Fruit fly (Drosophila melanogaster): Measurements from ENCODE around the gene Eip75B.

Gene Eip75B

DNA sequence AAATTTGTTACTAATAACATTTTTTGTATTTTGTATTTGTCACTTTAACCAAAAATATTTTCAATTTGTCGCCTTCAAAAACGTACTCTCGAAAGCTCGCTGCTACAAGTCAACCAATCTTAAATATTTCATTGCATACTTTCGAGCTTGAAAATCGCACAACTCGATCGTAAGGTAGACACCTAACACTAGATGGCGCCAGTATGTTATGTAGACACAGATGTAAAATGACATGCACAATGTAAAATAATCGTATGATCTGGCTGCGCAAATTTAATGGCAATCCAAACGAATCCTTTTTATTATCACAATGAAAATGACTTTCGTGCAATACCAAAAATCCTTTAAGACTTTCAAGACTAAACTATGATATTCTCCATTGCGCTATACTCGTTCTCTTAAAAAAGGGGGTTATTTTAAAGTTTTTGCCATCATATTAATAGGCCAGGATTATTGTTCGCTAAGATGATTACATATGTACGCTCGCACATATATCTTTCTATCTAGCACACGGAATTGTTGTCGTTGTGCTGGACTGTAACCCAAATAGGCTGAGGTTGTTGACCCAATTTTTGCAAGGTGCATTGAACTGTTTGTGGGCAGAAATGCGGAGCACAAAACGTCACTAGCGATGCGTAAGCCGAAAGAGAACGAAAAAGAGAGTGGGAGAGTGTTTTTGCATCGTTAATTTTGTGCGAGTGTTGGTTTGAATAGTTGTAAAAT, 76.2 kb downstream of the Eip75B start:
- TF ChIP-seq CG8478 (optimal IDR thresholded peaks at IDR 0.05) (no peak), CTCF (optimal IDR thresholded peaks at IDR 0.05) (peak; percentile 96 to 97)

DNA sequence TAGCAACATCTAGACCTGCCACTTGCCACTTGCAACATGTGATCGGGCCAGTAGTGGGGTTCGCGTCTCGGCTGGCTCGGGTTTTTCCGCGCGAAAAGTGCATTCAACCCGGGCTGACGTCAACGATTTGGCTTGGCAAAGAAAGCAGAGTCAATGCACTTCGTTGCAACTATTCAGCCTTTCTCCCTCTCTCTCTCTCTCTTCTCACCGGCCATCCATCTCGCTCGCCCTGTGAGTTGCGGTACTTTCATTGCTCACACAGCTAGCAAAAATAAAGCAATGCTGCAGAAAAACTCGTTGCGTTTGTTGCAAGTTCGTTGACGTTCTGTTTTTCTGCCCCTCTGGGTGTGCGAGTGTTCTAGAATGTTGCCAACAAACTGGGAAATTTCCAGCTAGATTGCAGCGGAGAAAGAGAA, 78.1 kb downstream of the Eip75B start:
- TF ChIP-seq CTCF (optimal IDR thresholded peaks at IDR 0.05) (peak; percentile 30 to 36), CG8478 (optimal IDR thresholded peaks at IDR 0.05) (no peak)

DNA sequence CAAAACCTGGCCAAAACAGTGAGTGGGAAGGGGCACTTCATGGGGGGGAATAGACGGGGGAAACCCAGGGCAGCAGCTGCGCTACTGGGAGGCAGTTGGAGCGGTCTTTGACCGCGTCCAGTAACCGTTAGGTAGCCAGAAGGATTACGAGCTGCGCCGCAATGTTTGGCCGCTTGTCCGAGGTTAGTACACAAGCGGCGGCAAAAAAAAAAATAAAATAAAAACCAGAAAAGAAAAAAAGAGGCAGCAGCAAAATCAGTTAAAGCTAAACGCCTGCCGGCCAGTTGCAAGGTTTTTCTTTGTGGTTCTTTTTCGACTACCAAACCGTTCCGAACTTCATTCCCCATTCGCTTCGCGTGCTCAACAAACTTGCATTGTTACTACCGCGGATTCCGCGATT, 79.4 kb downstream of the Eip75B start:
- TF ChIP-seq CG8478 (optimal IDR thresholded peaks at IDR 0.05) (no peak), CTCF (optimal IDR thresholded peaks at IDR 0.05) (no peak)

DNA sequence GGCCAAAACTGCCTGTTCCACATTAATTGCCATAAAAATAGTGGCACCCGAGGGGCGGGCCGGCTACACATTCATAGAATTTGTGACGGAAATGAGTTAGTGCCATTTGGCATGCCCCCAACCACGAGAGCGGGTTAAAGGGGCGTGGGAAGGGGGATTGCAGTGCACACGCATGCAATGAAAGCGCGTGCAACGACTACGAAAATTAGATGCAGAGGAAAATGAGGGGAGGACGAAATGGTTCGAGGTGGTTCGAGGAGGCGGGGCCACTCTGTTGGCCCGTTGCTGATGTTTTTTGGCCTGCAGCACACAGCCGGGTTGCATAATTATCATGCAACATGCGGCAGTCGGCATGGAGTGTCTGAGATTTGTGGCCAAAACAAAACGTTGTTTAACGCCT, 80.5 kb downstream of the Eip75B start:
- TF ChIP-seq CG8478 (optimal IDR thresholded peaks at IDR 0.05) (no peak), CTCF (optimal IDR thresholded peaks at IDR 0.05) (no peak)

DNA sequence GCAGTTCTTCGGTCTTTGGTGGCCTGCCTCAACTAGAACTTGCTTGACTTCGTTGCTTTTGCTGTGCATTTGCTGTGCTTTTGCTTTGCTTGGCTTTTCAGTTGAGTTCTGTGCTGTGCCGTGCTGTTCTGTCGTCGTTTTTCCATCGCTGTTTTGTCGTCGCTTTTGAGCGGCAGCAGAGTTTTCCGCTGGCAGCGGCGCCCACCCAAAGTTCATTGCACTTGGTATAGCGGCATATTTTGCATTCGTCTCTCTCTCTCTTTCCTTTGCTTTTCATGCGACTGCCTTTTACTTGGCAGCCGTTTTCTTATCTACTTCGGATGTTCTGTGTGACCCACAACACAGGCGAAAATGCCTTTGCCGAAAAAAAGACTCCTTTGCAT, 83.0 kb downstream of the Eip75B start:
- TF ChIP-seq CTCF (optimal IDR thresholded peaks at IDR 0.05) (no peak), CG8478 (optimal IDR thresholded peaks at IDR 0.05) (no peak)

DNA sequence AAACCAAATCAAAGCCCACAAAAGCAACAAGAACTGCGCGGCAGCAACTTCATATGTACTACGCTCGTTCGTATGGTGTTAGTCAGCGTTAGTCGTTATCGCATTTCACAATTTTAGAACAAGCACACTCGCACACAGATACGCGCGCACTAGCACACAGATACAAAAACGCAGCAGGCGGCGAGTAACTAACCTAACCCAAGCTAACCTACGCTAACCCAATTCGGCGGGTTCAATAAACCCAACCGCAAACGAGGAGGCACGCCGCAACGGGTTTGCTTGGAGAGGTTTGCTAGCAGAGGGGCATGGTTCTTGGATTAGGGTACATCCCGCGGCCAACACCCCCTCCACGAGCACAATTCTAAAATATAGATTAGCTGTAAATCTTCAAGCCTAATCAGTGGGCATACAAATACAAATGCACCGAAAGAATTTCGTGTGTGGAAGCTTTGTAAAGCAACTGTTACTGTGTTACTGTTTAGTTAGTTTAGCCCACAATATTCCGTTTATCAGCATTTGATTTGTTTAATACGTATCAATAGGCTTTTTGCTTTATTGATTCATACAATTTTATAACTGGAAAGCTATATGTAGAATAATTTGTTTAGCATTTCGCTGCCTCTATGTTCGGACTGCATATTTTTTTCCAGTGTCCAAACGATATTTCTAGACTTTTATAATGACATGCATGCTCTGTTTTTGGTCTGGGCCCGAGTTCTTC, 83.6 kb downstream of the Eip75B start:
- TF ChIP-seq CG8478 (optimal IDR thresholded peaks at IDR 0.05): no peak
- no peak for TF ChIP-seq CTCF (optimal IDR thresholded peaks at IDR 0.05)

DNA sequence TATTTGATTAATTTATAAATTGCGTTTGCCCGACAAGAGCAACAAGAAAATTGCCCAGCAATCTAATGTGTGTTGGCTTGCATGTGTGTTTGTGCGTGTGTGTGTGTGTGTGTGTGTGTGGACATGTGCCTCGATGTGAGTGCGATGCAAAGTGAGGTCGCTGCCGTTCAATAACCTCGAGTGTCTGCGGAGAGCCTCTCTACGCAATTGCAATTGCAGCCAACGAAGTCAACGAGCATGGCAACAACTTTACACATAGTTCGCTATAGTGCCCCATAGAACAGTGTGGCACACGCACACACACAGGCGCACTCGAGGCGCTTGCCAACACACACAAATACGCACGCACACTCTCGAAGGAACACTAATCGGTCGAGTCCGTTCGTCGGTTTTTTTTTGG, 84.9 kb downstream of the Eip75B start:
- no peak for TF ChIP-seq CG8478 (optimal IDR thresholded peaks at IDR 0.05)
- no peak for TF ChIP-seq CTCF (optimal IDR thresholded peaks at IDR 0.05)

DNA sequence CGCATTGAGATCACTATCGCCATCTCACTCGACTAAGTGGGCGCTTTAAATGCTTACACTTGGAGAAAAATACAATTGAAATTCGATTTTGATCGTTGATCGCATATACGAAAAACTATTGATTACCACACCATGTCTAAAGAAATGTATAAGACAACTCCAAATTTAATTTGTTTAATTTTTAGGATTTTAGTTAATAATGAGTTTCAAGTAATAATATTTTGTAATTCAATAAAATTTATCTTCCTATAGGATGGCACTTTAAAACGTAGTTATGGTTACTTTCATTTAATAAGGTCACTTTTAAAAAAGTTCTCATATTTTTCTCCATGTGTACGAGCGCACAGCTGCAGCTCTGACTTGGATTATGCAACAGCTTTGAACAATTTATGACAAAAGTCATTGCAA, 86.0 kb downstream of the Eip75B start:
- no peak for TF ChIP-seq CTCF (optimal IDR thresholded peaks at IDR 0.05)
- TF ChIP-seq CG8478 (optimal IDR thresholded peaks at IDR 0.05): no peak

DNA sequence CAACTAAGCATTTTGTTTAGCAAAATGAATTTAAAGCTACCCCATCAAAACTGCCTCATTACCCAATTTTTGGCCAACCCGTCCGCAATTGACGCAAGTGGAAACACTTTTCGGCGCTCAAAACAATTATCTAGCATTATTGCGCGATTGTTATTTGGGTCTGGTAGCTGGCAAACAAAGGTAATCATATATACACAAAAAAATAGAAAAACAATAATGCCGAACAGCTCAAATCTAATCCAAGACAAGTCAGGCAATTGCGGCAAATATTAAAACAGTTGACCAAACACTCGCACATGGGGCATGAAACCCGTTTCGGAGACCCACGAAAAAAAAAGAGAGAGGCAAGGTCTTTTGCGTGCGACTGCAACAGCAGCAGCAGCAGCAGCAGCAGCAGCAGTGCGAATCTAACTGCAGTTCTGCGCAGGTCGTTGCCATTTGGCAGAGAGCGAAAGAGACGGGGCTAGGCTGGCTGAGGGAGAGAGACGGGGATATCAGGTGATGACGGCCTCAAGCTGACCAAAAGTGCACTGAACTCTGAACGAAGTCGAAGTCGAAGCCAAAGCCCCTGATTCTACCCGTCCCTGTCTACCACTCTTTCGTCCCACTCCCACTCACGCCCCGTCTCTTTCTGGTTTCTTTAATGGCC, 86.8 kb downstream of the Eip75B start:
- no peak for TF ChIP-seq CTCF (optimal IDR thresholded peaks at IDR 0.05)

DNA sequence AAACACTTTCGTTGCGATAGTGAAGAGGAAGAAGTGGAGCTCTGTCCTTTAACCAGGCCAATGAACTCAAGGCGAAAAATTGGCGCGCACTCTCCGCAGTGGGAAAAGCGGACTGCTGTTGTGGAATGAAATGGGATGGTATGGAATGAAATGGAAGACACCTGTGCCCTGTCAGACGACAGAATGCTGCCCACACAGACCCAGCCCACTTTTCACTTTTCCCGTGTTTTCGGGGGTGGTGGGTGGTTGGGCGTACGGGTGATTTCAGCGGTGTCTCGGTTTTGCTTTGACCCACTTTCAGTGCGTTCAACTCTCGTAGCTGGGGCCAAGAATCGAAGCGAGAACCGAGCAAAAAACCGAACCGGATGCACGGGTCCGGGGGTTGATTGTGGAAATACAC, 88.1 kb downstream of the Eip75B start:
- TF ChIP-seq CTCF (optimal IDR thresholded peaks at IDR 0.05) (no peak), CG8478 (optimal IDR thresholded peaks at IDR 0.05) (no peak)

DNA sequence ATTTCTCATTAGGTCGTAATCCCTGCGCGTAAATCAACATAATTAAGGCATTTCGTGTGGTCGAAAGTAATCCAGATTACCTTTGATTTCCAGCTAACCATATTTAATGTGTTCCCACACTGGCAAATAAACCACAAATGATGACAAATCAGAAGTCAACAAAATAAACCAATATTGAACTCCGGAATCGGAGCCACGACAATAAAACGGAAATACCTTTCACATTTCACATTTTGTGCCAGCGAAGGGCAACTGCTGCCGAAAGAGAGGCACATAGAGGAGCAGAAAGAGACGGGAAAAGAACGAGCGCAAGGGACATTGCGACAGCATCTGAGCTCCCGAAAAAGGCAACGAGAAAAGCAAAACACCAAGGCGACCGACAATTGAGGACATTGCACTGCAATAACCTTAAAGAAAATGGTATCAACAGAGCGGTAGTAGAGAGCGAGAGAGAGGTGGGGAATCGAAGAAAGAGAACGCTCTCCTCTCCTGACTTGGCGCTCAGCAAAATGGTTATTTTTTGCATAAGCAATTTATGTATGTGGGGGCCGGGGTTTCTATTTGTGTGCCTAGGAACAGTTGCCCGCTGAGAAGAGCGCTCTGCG, 89.0 kb downstream of the Eip75B start:
- no peak for TF ChIP-seq CTCF (optimal IDR thresholded peaks at IDR 0.05)
- TF ChIP-seq CG8478 (optimal IDR thresholded peaks at IDR 0.05): no peak

DNA sequence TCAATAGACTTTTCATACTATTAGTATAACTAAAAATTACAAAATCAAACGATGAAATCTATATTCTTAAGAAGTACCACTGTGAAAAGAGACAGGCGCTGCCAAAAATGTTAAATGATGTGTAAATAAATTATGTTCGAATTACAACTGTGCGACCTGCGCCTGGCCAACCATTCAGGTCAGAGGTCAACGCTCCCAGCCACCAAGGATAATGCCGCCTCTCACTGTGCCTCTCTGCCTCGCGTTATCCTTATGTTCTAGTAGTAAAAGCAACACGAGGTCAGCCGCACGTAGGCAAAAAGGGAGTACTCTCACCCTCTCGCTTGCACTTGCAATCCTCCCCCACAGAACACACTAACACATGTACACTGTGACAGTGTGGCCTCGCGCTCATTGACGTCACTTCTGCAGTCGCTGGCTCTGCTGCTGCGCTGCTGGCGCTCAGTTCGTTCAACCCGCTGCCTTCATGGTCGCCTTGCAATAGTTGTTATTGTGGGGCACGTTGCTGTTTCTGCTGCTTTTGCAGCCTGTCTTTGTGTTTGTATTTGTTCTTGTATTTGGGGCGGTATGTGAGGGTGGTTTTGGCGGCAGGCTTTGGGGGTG, 89.9 kb downstream of the Eip75B start:
- TF ChIP-seq CTCF (optimal IDR thresholded peaks at IDR 0.05): no peak
- no peak for TF ChIP-seq CG8478 (optimal IDR thresholded peaks at IDR 0.05)

DNA sequence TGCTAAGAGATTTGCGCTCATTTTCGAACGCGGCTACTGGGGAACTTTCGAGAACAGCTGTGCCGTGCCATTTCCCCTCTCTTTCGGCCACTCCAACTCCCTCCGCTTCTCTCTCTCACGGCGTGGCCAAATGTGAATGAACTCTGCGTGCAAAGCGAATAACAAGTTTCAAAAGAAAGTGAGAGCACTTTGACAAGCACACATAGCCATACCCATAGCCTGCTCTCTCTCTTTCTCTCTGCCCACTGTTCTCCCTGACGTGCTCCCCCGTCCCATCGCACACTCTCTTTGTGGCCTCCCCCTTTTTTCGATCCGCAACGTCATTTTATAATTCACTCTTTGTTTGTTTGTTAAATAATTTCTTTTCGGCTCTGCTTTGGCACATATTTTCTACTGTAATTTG, 91.5 kb downstream of the Eip75B start:
- TF ChIP-seq CG8478 (optimal IDR thresholded peaks at IDR 0.05): no peak
- no peak for TF ChIP-seq CTCF (optimal IDR thresholded peaks at IDR 0.05)

DNA sequence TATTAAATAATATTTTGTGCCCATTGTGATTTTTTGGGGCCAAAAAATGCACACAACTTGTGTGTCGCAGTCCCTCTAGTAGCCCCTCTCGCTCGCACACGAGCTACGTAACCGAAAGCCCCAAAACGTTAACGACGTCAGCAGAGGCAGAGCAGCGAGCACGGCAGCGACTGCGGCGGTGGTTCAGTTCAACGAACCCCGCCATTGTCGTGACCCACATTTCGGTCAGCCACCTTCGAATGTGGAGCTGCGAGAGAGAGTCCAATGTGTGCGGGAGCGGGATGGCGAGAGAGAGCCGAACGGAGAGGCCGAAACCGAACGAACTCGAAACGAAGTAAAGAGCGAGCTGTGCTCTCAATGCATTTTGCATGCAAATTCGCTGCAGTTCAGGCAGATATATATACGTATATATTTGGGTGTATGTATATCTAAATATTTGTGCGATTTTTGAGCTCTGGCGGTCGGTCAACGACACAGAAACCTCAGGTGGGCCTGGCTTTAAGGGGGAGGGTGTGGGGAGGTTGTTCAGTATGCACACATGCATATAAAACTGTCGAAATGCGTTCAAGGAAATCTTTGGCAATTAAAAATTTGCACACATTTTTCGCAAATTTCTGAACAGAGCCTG, 92.1 kb downstream of the Eip75B start:
- TF ChIP-seq CTCF (optimal IDR thresholded peaks at IDR 0.05) (no peak), CG8478 (optimal IDR thresholded peaks at IDR 0.05) (no peak)
